Worm (Caenorhabditis elegans): ENCODE results near the gene Y39F10A.1.

- TF ChIP-seq lsy-2 (tag; optimal IDR thresholded peaks at IDR 0.05) (no peak), snpc-4 (tag; optimal IDR thresholded peaks at IDR 0.05) (no peak), unc-62 (GFP tag; optimal IDR thresholded peaks at IDR 0.05) (no peak), pha-4 (tag; optimal IDR thresholded peaks at IDR 0.05) (no peak), elt-1 (tag; optimal IDR thresholded peaks at IDR 0.05; ENCODE audit: borderline replicate concordance, insufficient read depth) (no peak), ces-1 (GFP tag; optimal IDR thresholded peaks at IDR 0.05) (no peak), bed-3 (GFP tag; optimal IDR thresholded peaks at IDR 0.05) (no peak), ztf-11 (tag; optimal IDR thresholded peaks at IDR 0.05) (no peak), sptf-1 (tag; optimal IDR thresholded peaks at IDR 0.05) (no peak), nhr-12 (tag; optimal IDR thresholded peaks at IDR 0.05) (no peak), lin-13 (tag; optimal IDR thresholded peaks at IDR 0.05) (no peak), zip-8 (tag; optimal IDR thresholded peaks at IDR 0.05) (no peak)
Observed at ce11 chrII:756161-756560, 19.0 kb upstream of the Y39F10A.1 start.

All from whole organism, mixed stage, embryonic.